Worm (Caenorhabditis elegans) whole organism, mixed stage, embryonic: ENCODE measurements around the gene ncx-9.

ENCODE experiments used
- lin-13 ChIP-seq: fragments of 150-350 bp; optimal IDR thresholded peaks from 2 replicates; lab custom pipeline; 2014; ENCODE audit warnings: missing biosample characterization, missing genetic modification characterization
- lsy-2 ChIP-seq: fragments of 150-350 bp; optimal IDR thresholded peaks from 2 replicates; lab custom pipeline; 2014; ENCODE audit warnings: missing biosample characterization, missing genetic modification characterization
- mab-5 ChIP-seq: fragments of 150-350 bp; optimal IDR thresholded peaks from 2 replicates; lab custom pipeline; 2014; ENCODE audit warnings: missing biosample characterization, missing genetic modification characterization
- mep-1 ChIP-seq: fragments of 150-350 bp; optimal IDR thresholded peaks from 2 replicates; lab custom pipeline; 2017; ENCODE audit warnings: missing biosample characterization, missing genetic modification reagents, missing genetic modification characterization, inconsistent platforms
- nhr-12 ChIP-seq: fragments of 150-350 bp; optimal IDR thresholded peaks from 2 replicates; lab custom pipeline; 2014; ENCODE audit warnings: missing biosample characterization, missing genetic modification characterization
- nhr-237 ChIP-seq: fragments of 150-350 bp; optimal IDR thresholded peaks from 2 replicates; lab custom pipeline; 2014; ENCODE audit warnings: missing biosample characterization, missing genetic modification characterization
- nhr-28 ChIP-seq: fragments of 150-350 bp; optimal IDR thresholded peaks from 2 replicates; lab custom pipeline; 2014; ENCODE audit warnings: missing biosample characterization, missing genetic modification characterization
- nhr-76 ChIP-seq: sonication (generic microtip); optimal IDR thresholded peaks from 2 replicates; lab custom pipeline; 2017; ENCODE audit warnings: missing biosample characterization, missing genetic modification characterization
- pha-4 ChIP-seq: fragments of 150-350 bp; optimal IDR thresholded peaks from 2 replicates; lab custom pipeline; 2018; ENCODE audit warnings: missing biosample characterization, missing genetic modification reagents, missing genetic modification characterization
- snpc-4 ChIP-seq: fragments of 150-350 bp; optimal IDR thresholded peaks from 2 replicates; lab custom pipeline; 2014; ENCODE audit warnings: missing biosample characterization, missing genetic modification characterization
- unc-120 ChIP-seq: sonication (generic microtip); optimal IDR thresholded peaks from 2 replicates; lab custom pipeline; 2017; ENCODE audit warnings: missing genetic modification characterization, missing compliant biosample characterization; ENCODE audit not compliant: poor library complexity, severe bottlenecking
- ztf-11 ChIP-seq: fragments of 150-350 bp; optimal IDR thresholded peaks from 2 replicates; lab custom pipeline; 2014; ENCODE audit warnings: missing biosample characterization, missing genetic modification characterization

DNA sequence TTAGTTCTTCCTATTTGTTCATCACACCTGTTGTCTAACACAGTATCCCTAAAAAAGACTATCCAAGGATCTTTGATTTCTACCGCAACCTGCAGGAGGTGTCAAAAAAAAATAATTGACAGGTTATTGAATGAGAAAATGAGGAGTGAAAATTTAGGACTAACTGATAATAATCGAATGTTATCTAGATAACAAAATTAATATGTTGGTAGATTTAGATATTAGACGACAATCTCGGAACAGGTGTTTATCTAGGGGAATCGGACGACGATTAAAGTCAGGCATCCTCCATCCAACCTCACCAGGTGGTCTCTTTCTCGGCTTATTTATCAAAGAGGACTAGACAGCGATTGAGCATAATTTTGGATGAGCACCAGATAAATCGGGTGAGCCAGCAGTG is 26.3 kb downstream of the ncx-9 start:
- TF ChIP-seq pha-4 (no peak), nhr-237 (tag; lab: Kevin White, UChicago) (no peak), mep-1 (tag; lab: Kevin White, UChicago) (no peak), snpc-4 (no peak), mab-5 (no peak), ztf-11 (tag; lab: Kevin White, UChicago) (no peak), lin-13 (tag; lab: Kevin White, UChicago) (no peak), lsy-2 (tag; lab: Kevin White, UChicago) (no peak), nhr-28 (tag; lab: Kevin White, UChicago) (no peak), nhr-76 (tag; lab: Kevin White, UChicago) (no peak), nhr-12 (tag; lab: Kevin White, UChicago) (no peak), unc-120 (tag; lab: Kevin White, UChicago) (no peak)
